Worm (Caenorhabditis elegans): ENCODE data around the gene ZK632.9.

ce11 chrIII:9854960-9855359 is 29.7 kb upstream of the ZK632.9 start:
- TF ChIP-seq ama-1 (optimal IDR thresholded peaks at IDR 0.05) (no peak), hmg-4 (GFP tag; optimal IDR thresholded peaks at IDR 0.05) (no peak), F13C5.2 (tag; optimal IDR thresholded peaks at IDR 0.05) (no peak), sea-1 (GFP tag; conservative IDR thresholded peaks at IDR 0.05) (no peak), ets-7 (tag; optimal IDR thresholded peaks at IDR 0.05) (no peak), tbx-37 (GFP tag; conservative IDR thresholded peaks at IDR 0.05) (no peak), aly-1 (tag; optimal IDR thresholded peaks at IDR 0.05) (no peak), tbx-11 (GFP tag; IDR thresholded peaks at IDR 0.05) (no peak), flt-1 (GFP tag; IDR thresholded peaks at IDR 0.05) (no peak), scrt-1 (GFP tag; IDR thresholded peaks at IDR 0.05) (no peak), hnd-1 (tag; optimal IDR thresholded peaks at IDR 0.05) (no peak), tra-4 (tag; optimal IDR thresholded peaks at IDR 0.05) (no peak), pes-1 (GFP tag; IDR thresholded peaks at IDR 0.05) (no peak), hmbx-1 (tag; optimal IDR thresholded peaks at IDR 0.05) (no peak)

All from whole organism, early embryonic.